Fruit fly (Drosophila melanogaster) whole organism, pupa: ENCODE data around the gene IFT46.

Experiments
- CG10348 ChIP-seq: fragments of 200-800 bp; sonication (Bioruptor generic); IDR thresholded peaks from 2 replicates; pipeline ENCODE4 v1.3.6; 2022; ENCODE audit warnings: missing biosample characterization, missing genetic modification characterization
- CG12605 ChIP-seq: fragments of 200-800 bp; sonication (Bioruptor generic); IDR thresholded peaks from 2 replicates; pipeline ENCODE4 v1.3.6; 2022; ENCODE audit warnings: missing biosample characterization, missing genetic modification characterization
- CG13204 ChIP-seq: fragments of 200-800 bp; sonication (Bioruptor generic); optimal IDR thresholded peaks from 2 replicates; lab custom pipeline; 2018; ENCODE audit warnings: missing biosample characterization, mild to moderate bottlenecking, missing genetic modification characterization, moderate library complexity
- CG14655 ChIP-seq: fragments of 200-800 bp; sonication (Bioruptor generic); optimal IDR thresholded peaks from 3 replicates; lab custom pipeline; 2017; ENCODE audit warnings: mild to moderate bottlenecking, missing biosample characterization, missing genetic modification reagents, missing genetic modification characterization
- CG15710 ChIP-seq: fragments of 200-800 bp; sonication (Bioruptor generic); optimal IDR thresholded peaks from 2 replicates; lab custom pipeline; 2018; ENCODE audit warnings: missing biosample characterization, mild to moderate bottlenecking, missing genetic modification characterization, moderate library complexity
- CG17806 ChIP-seq: fragments of 200-800 bp; sonication (Bioruptor generic); optimal IDR thresholded peaks from 2 replicates; lab custom pipeline; 2018; ENCODE audit warnings: missing biosample characterization, mild to moderate bottlenecking, missing genetic modification characterization, moderate library complexity
- CG32121 ChIP-seq: fragments of 200-800 bp; sonication (Bioruptor generic); IDR thresholded peaks from 2 replicates; pipeline ENCODE4 v1.3.6; 2022; ENCODE audit warnings: missing biosample characterization, missing genetic modification characterization
- CG34367 ChIP-seq: fragments of 200-800 bp; sonication (Bioruptor generic); optimal IDR thresholded peaks from 2 replicates; lab custom pipeline; 2018; ENCODE audit warnings: missing biosample characterization, mild to moderate bottlenecking, missing genetic modification characterization
- CG4496 ChIP-seq: fragments of 200-800 bp; sonication (Bioruptor generic); IDR thresholded peaks from 3 replicates; pipeline ENCODE4 v1.3.6; 2022; ENCODE audit warnings: missing biosample characterization, missing genetic modification characterization
- CG8159 ChIP-seq: fragments of 200-800 bp; sonication (Bioruptor generic); optimal IDR thresholded peaks from 3 replicates; lab custom pipeline; 2018; ENCODE audit warnings: missing biosample characterization, mild to moderate bottlenecking, missing genetic modification characterization, moderate library complexity
- CG8301 ChIP-seq: fragments of 200-800 bp; sonication (Bioruptor generic); optimal IDR thresholded peaks from 2 replicates; lab custom pipeline; 2018; ENCODE audit warnings: missing biosample characterization, mild to moderate bottlenecking, missing genetic modification characterization
- CG9948 ChIP-seq: fragments of 200-800 bp; sonication (Bioruptor generic); optimal IDR thresholded peaks from 2 replicates; lab custom pipeline; 2018; ENCODE audit warnings: missing biosample characterization, mild to moderate bottlenecking, missing genetic modification characterization, moderate library complexity
- D1 ChIP-seq: fragments of 200-800 bp; sonication (Bioruptor generic); optimal IDR thresholded peaks from 2 replicates; lab custom pipeline; 2018; ENCODE audit warnings: missing biosample characterization, mild to moderate bottlenecking, missing genetic modification characterization, moderate library complexity
- EcR ChIP-seq: fragments of 200-800 bp; sonication (Bioruptor generic); optimal IDR thresholded peaks from 3 replicates; lab custom pipeline; 2019; ENCODE audit warnings: missing biosample characterization, missing genetic modification characterization, mild to moderate bottlenecking, moderate library complexity, missing genetic modification reagents
- Ets98B ChIP-seq: fragments of 200-800 bp; sonication (Bioruptor generic); IDR thresholded peaks from 2 replicates; pipeline ENCODE4 v1.3.6; 2022; ENCODE audit warnings: missing biosample characterization, missing genetic modification characterization
- Pif1A ChIP-seq: fragments of 200-800 bp; sonication (Bioruptor generic); optimal IDR thresholded peaks from 3 replicates; lab custom pipeline; 2016; ENCODE audit warnings: missing biosample characterization, missing genetic modification characterization
- Pif1B ChIP-seq: fragments of 200-800 bp; sonication (Bioruptor generic); optimal IDR thresholded peaks from 3 replicates; lab custom pipeline; 2016; ENCODE audit warnings: missing biosample characterization, missing genetic modification characterization
- Snoo ChIP-seq: fragments of 200-800 bp; sonication (Bioruptor generic); optimal IDR thresholded peaks from 3 replicates; lab custom pipeline; 2017; ENCODE audit warnings: missing biosample characterization, mild to moderate bottlenecking, missing genetic modification characterization, inconsistent platforms
- fd96Ca ChIP-seq: fragments of 200-800 bp; sonication (Bioruptor generic); IDR thresholded peaks from 3 replicates; pipeline ENCODE4 v1.3.6; 2022; ENCODE audit warnings: missing biosample characterization, missing genetic modification characterization
- gl ChIP-seq: fragments of 200-800 bp; sonication (Bioruptor generic); optimal IDR thresholded peaks from 2 replicates; lab custom pipeline; 2018; ENCODE audit warnings: missing biosample characterization, mild to moderate bottlenecking, missing genetic modification characterization
- rn ChIP-seq: fragments of 200-800 bp; sonication (Bioruptor generic); IDR thresholded peaks from 2 replicates; pipeline ENCODE4 v1.3.6; 2022; ENCODE audit warnings: missing biosample characterization, missing genetic modification characterization

IFT46 gene

dm6 chr2L:18616019-18616418, at the start of gene IFT46:
Gene IFT46, minus strand, starts transcription at chr2L:18616106.
- no peak for TF ChIP-seq D1
- peak; percentile 23 for TF ChIP-seq CG17806 (tag; lab: Kevin White, UChicago)
- no peak for TF ChIP-seq CG32121 (GFP tag; lab: Robert Waterston, UW)

dm6 chr2L:18664707-18665550, 49.0 kb upstream of the IFT46 start:
- TF ChIP-seq CG12605 (GFP tag; lab: Robert Waterston, UW) (no peak; the same call in 1 of the 2 replicates), CG32121 (GFP tag; lab: Robert Waterston, UW) (no peak), fd96Ca (0 out of 3 replicates have a peak, but pooled peaks have one; percentile 18), CG15710 (peak; percentile 86), CG9948 (peak; percentile 89), gl (tag; lab: Kevin White, UChicago) (peak; percentile 49), Pif1A (GFP tag; lab: Kevin White, UChicago) (peak; percentile 61), D1 (peak; percentile 77), CG4496 (GFP tag; lab: Robert Waterston, UW) (peak; percentile 20; the same call in 2 of the 3 replicates), CG14655 (peak; percentile 92), CG8159 (tag; lab: Kevin White, UChicago) (peak; percentile 92), CG10348 (no peak), CG17806 (tag; lab: Kevin White, UChicago) (peak; percentile 87), CG34367 (tag; lab: Kevin White, UChicago) (peak; percentile 83), Ets98B (GFP tag; lab: Robert Waterston, UW) (no peak; the same call in 1 of the 2 replicates), rn (GFP tag; lab: Robert Waterston, UW) (no peak), CG13204 (GFP tag; lab: Kevin White, UChicago) (peak; percentile 70), EcR (GFP tag; lab: Kevin White, UChicago) (peak; percentile 96), Snoo (peak; percentile 82), Pif1B (GFP tag; lab: Kevin White, UChicago) (peak; percentile 31), CG8301 (tag; lab: Kevin White, UChicago) (peak; percentile 88)

- TF ChIP-seq CG13204 (GFP tag; lab: Kevin White, UChicago), result no peak
- TF ChIP-seq CG34367 (tag; lab: Kevin White, UChicago), result no peak
- TF ChIP-seq CG32121 (GFP tag; lab: Robert Waterston, UW), result peak; percentile 35; the same call in 1 of the 2 replicates
- no peak for TF ChIP-seq EcR (GFP tag; lab: Kevin White, UChicago)
- no peak for TF ChIP-seq gl (tag; lab: Kevin White, UChicago)
- peak; percentile 35 for TF ChIP-seq CG8301 (tag; lab: Kevin White, UChicago)
- TF ChIP-seq rn (GFP tag; lab: Robert Waterston, UW), result no peak
- peak; percentile 32 for TF ChIP-seq CG9948
- TF ChIP-seq CG12605 (GFP tag; lab: Robert Waterston, UW), result no peak
- TF ChIP-seq Snoo, result no peak
- TF ChIP-seq CG10348, result no peak
- peak; percentile 34; the same call in 1 of the 3 replicates for TF ChIP-seq CG4496 (GFP tag; lab: Robert Waterston, UW)
- TF ChIP-seq fd96Ca, result no peak
- peak; percentile 23 for TF ChIP-seq CG17806 (tag; lab: Kevin White, UChicago)
- TF ChIP-seq CG15710, result no peak
- no peak for TF ChIP-seq D1
- TF ChIP-seq Pif1A (GFP tag; lab: Kevin White, UChicago), result peak; percentile 28
- peak; percentile 49 for TF ChIP-seq CG14655
- TF ChIP-seq CG8159 (tag; lab: Kevin White, UChicago), result no peak
- peak; percentile 49 for TF ChIP-seq Ets98B (GFP tag; lab: Robert Waterston, UW)
- no peak for TF ChIP-seq Pif1B (GFP tag; lab: Kevin White, UChicago)
These were observed 47.5 kb upstream of the IFT46 start for dm6 chr2L:18663395-18663794.

dm6 chr2L:18658108-18658507, 42.2 kb upstream of the IFT46 start:
- TF ChIP-seq rn (GFP tag; lab: Robert Waterston, UW) (no peak), Snoo (no peak), Ets98B (GFP tag; lab: Robert Waterston, UW) (no peak), CG15710 (no peak), CG13204 (GFP tag; lab: Kevin White, UChicago) (no peak), Pif1B (GFP tag; lab: Kevin White, UChicago) (no peak), CG8159 (tag; lab: Kevin White, UChicago) (no peak), CG14655 (no peak), gl (tag; lab: Kevin White, UChicago) (no peak), CG12605 (GFP tag; lab: Robert Waterston, UW) (no peak), fd96Ca (no peak), D1 (no peak), CG9948 (no peak), CG34367 (tag; lab: Kevin White, UChicago) (no peak), EcR (GFP tag; lab: Kevin White, UChicago) (no peak), CG17806 (tag; lab: Kevin White, UChicago) (no peak), CG8301 (tag; lab: Kevin White, UChicago) (no peak), Pif1A (GFP tag; lab: Kevin White, UChicago) (no peak)

- TF ChIP-seq Ets98B (GFP tag; lab: Robert Waterston, UW), result no peak
- TF ChIP-seq CG32121 (GFP tag; lab: Robert Waterston, UW), result no peak
- TF ChIP-seq CG8159 (tag; lab: Kevin White, UChicago), result no peak
- TF ChIP-seq CG4496 (GFP tag; lab: Robert Waterston, UW), result no peak
- no peak for TF ChIP-seq CG17806 (tag; lab: Kevin White, UChicago)
- TF ChIP-seq CG8301 (tag; lab: Kevin White, UChicago), result no peak
- TF ChIP-seq, all 21 proteins: peak for 0
These were observed 40.9 kb upstream of the IFT46 start for dm6 chr2L:18656691-18657237.
